Worm (Caenorhabditis elegans) whole organism, late embryonic: ENCODE data around the gene unc-61.

Experiments used
- F13H6.1 ChIP-seq: sonication (generic microtip); optimal IDR thresholded peaks from 2 replicates; lab custom pipeline; 2016; ENCODE audit warnings: missing genetic modification characterization, missing compliant biosample characterization
- ama-1 ChIP-seq: fragments of 150-350 bp; optimal IDR thresholded peaks from 2 replicates; lab custom pipeline; 2014
- ceh-45 ChIP-seq: fragments of 200-800 bp; sonication (Bioruptor generic); IDR thresholded peaks from 2 replicates; pipeline ENCODE4 v1.3.6; 2022; ENCODE audit warnings: missing genetic modification reagents, missing genetic modification characterization, missing compliant biosample characterization
- dmd-4 ChIP-seq: sonication (generic microtip); optimal IDR thresholded peaks from 2 replicates; lab custom pipeline; 2016; ENCODE audit warnings: borderline replicate concordance, missing genetic modification characterization, missing compliant biosample characterization
- dve-1 ChIP-seq: sonication (generic microtip); optimal IDR thresholded peaks from 2 replicates; lab custom pipeline; 2017; ENCODE audit warnings: antibody characterized with exemption, mild to moderate bottlenecking, missing genetic modification characterization, missing compliant biosample characterization
- hlh-30 ChIP-seq: sonication (generic microtip); optimal IDR thresholded peaks from 2 replicates; lab custom pipeline; 2017; ENCODE audit warnings: antibody characterized with exemption, missing genetic modification characterization, missing compliant biosample characterization; ENCODE audit not compliant: insufficient read depth
- nfya-1 ChIP-seq: sonication (generic microtip); optimal IDR thresholded peaks from 2 replicates; lab custom pipeline; 2017; ENCODE audit warnings: missing genetic modification characterization, mild to moderate bottlenecking, missing compliant biosample characterization, antibody characterized with exemption, moderate library complexity
- npax-4 ChIP-seq: sonication (generic microtip); optimal IDR thresholded peaks from 2 replicates; lab custom pipeline; 2016; ENCODE audit warnings: missing genetic modification characterization, missing compliant biosample characterization
- pha-4 ChIP-seq: fragments of 150-350 bp; optimal IDR thresholded peaks from 2 replicates; lab custom pipeline; 2018; ENCODE audit warnings: missing biosample characterization, missing genetic modification reagents, missing genetic modification characterization
- pqm-1 ChIP-seq: sonication (generic microtip); optimal IDR thresholded peaks from 2 replicates; lab custom pipeline; 2016; ENCODE audit warnings: missing genetic modification characterization, missing compliant biosample characterization
- unc-3 ChIP-seq, 2 experiments: fragments of 200-800 bp in 1 of 2; sonication (Bioruptor generic) in 1 of 2; sonication (generic microtip) in 1 of 2; conservative IDR thresholded peaks in 1 of 2; optimal IDR thresholded peaks in 1 of 2; 2 replicates each; pipeline versions ENCODE4 v1.3.6 to Lab custom; 2016 to 2022; ENCODE audit warnings: missing compliant biosample characterization in 2 of 2, missing genetic modification characterization in 2 of 2, missing genetic modification reagents in 1 of 2
- ztf-16 ChIP-seq: sonication (generic microtip); optimal IDR thresholded peaks from 2 replicates; lab custom pipeline; 2017; ENCODE audit warnings: missing genetic modification characterization, missing compliant biosample characterization

DNA sequence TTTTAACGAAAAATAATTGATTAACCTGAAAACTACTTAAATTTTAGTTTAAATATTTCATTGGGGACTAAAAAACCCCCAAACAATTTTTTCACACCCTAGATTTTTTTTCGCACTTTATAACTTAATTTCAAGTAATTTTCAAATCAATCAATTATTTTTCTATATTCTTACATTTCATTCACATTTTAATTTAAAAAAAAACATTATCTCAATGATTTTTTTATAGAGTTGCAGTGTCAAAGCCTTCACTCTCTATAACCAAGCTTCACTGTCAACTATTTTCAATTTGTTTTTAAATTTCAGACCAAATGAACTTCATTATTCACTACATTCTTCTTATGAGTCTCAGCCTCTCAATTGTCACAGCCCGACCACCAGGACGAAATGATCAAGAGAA lies 7.4 kb downstream of the unc-61 start, which contains the start of gene Y50E8A.1:
- no peak for TF ChIP-seq dve-1 (tag; lab: Kevin White, UChicago)
- TF ChIP-seq ama-1 (lab: Kevin White, UChicago): no peak
- TF ChIP-seq ztf-16 (tag; lab: Kevin White, UChicago): no peak
- TF ChIP-seq hlh-30 (tag; lab: Kevin White, UChicago): no peak
- TF ChIP-seq ceh-45: no peak
- no peak for TF ChIP-seq npax-4 (tag; lab: Kevin White, UChicago)
- TF ChIP-seq unc-3 (GFP tag; conservative IDR thresholded peaks at IDR 0.05; lab: Robert Waterston, UW): no peak
- TF ChIP-seq unc-3 (tag; optimal IDR thresholded peaks at IDR 0.05; lab: Kevin White, UChicago): no peak
- TF ChIP-seq nfya-1 (tag; lab: Kevin White, UChicago): no peak
- no peak for TF ChIP-seq dmd-4
- no peak for TF ChIP-seq F13H6.1 (tag; lab: Kevin White, UChicago)
- no peak for TF ChIP-seq pha-4 (tag; lab: Kevin White, UChicago)
- no peak for TF ChIP-seq pqm-1 (tag; lab: Kevin White, UChicago)
